Worm (Caenorhabditis elegans) whole organism, L4/young adult: Measurements from ENCODE around the gene sru-20.
"Not testable (repeated sequence)": the region's sequence is repeated elsewhere in the genome, so short reads cannot be mapped to it uniquely, and the experiment has no call there.

Experiments
- W03F9.2 ChIP-seq: fragments of 150-350 bp; optimal IDR thresholded peaks from 2 replicates; lab custom pipeline; 2014; ENCODE audit warnings: missing biosample characterization, missing genetic modification characterization
- dao-5 ChIP-seq: sonication (generic microtip); optimal IDR thresholded peaks from 2 replicates; lab custom pipeline; 2016; ENCODE audit warnings: missing genotype, missing genetic modification characterization, moderate library complexity, missing compliant biosample characterization
- him-1 ChIP-seq: sonication (generic microtip); optimal IDR thresholded peaks from 2 replicates; lab custom pipeline; 2016; ENCODE audit warnings: missing genotype, missing genetic modification reagents, missing genetic modification characterization, missing compliant biosample characterization

The sru-20 gene

DNA sequence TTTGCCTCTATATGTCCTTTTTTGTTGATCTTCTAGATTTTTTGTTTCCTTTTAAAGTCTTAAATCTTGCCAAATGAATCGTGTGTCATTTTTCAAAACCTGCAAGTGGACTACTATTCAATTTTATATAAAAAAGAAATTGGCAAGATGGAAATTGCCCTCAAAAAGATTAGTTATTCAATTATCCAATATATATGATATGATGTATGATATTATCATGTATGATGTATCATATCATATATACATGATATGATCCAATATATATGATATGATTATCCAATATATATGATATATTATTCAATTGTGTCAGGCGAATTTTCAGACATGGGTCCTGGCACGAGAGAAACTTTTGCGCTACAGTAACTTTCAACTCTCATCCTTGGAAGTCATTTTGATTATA lies at the start of gene sru-20:
sru-20 (plus strand) TSS at position 301 of the 400 bp plus-strand sequence.
- TF ChIP-seq him-1 (no peak), W03F9.2 (tag; lab: Kevin White, UChicago) (no peak), dao-5 (no peak)

DNA sequence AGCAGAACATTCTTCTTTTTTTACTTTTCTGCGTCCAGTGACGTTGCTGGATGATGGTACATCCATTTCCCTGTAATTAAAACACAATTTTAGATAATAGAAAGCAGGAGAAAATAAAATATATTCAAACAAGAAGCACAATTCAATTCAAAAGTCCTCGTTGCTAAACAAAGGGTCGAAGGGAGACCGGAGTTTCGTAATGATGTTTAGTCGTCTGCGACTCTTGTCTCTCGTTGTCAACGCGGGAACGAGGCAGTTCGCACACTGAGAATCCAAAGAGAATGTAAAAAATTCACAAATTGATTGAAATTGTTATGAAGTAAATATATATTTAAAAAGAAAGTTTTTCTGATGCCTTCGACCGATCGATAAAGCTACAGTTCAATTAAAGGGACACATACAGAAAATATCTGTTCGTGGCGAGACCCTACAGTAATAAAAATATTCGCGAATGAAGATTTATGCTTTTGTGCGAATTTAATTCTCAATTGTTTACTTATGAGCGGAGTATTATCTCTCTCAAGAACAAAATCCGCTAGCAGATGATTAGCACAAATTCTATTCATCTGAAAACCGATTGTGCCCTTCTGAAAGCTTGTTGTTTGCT lies 44.0 kb upstream of the sru-20 start, which contains the start of gene dpy-26:
dpy-26 (minus strand) TSS at position 111 of the 607 bp plus-strand sequence.
- no peak for TF ChIP-seq him-1
- TF ChIP-seq W03F9.2 (tag; lab: Kevin White, UChicago), result peak; percentile 7

DNA sequence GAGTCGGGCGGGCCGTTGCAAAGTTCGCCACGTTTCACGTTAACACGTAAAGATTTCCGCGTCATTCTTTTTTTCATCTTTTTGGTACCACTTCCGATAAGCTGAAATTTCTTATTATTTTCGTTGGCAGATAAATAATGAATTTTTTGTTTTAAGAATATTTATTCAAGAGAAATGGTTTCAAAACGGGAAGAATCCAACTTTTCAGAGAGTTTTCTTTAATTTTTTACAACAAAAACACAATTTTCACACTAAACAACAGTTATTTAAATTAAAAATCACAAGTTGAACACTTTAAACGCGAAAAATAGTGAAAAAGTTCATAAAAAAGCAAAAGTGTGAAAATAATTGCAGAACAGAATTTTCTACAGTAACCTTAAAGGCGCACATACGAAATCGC lies 41.2 kb upstream of the sru-20 start, which contains the start of gene spe-44:
spe-44 (minus strand) TSS at position 101 of the 400 bp plus-strand sequence.
- no peak for TF ChIP-seq him-1
- TF ChIP-seq W03F9.2 (tag; lab: Kevin White, UChicago), result no peak

DNA sequence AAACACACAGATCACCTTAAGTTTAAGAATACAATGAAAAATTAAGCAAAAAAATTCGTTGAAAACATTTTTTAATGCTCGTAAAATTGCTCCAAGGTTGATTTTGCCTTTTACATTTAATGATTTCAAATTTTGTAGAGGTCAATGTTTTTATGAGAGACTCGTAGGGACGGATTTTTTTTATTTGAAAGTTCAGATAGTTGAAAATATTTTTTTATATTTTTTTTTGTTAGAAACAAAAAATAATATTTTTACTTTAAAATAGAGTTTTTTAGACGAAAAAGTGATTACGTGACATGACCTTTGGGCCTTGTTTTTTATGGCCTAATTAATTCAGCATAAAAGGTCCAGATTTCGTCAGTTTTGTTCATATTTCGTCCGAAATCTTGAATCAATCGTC lies 40.5 kb upstream of the sru-20 start, which contains the start of gene smz-1:
smz-1 (plus strand) TSS at position 301 of the 400 bp plus-strand sequence.
- no peak for TF ChIP-seq him-1
- TF ChIP-seq W03F9.2 (tag; lab: Kevin White, UChicago), result no peak

DNA sequence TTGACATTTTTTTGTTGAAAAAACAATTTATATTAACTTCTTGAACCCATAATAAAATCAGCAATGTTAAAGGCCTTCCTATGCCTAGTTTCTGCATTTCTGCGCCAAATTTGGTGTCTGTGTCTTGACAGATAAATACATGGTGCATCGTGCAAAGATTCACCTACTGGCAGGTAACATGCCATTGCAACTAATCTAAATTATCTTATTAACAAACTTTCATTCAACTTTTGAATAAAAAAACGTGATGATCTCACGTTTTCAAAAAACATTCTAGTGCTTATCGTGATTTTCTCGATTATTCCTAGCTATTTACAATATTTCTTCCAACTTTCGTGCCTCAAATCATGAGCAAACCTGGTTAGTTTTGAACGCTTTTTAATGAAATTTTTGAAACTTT lies 38.7 kb upstream of the sru-20 start, which contains the start of gene C25G4.7:
C25G4.7 (plus strand) TSS at position 301 of the 400 bp plus-strand sequence.
- no peak for TF ChIP-seq him-1
- no peak for TF ChIP-seq W03F9.2 (tag; lab: Kevin White, UChicago)
- no peak for TF ChIP-seq dao-5

DNA sequence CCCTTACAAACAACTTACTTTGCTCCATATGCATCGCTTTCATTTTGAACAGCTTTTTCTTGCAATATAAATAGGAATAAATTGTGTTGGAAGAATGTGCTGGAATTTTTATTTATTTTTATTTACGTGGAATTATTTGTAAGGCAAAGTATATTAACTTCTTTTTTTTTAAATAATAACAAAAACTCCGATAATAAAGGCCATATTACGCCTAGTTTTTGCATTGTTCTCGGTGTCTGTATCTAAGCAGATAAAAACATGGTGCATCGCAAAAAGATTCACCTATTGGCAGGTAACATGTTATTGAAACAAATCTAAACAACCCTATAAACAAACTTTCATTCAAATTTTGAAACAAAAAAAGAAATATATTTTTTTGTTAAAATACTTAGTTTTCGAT lies 31.9 kb upstream of the sru-20 start, which contains the start of gene C25G4.8:
C25G4.8 (minus strand) TSS at position 101 of the 400 bp plus-strand sequence.
- TF ChIP-seq dao-5 (no peak), W03F9.2 (tag; lab: Kevin White, UChicago) (no peak), him-1 (no peak)

DNA sequence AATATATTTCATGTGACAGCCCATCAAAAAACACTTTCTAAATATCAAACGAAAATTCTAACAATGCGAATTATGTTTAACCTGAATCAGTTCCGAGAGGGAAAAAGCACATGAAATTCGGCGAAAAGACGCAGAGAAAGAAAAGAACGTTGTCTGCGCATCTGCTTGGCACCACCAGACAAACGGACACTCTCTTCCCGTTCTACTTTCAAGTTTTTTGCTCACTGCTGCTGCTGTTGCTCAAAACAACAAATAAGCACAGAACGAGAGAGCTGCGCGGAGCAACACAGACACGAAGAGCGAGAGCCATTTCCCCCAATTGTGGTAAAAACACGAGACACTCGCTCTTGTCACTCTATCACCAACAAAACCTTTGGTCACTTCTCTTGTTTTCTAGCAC lies 30.5 kb upstream of the sru-20 start:
- no peak for TF ChIP-seq W03F9.2 (tag; lab: Kevin White, UChicago)
- no peak for TF ChIP-seq dao-5
- no peak for TF ChIP-seq him-1

DNA sequence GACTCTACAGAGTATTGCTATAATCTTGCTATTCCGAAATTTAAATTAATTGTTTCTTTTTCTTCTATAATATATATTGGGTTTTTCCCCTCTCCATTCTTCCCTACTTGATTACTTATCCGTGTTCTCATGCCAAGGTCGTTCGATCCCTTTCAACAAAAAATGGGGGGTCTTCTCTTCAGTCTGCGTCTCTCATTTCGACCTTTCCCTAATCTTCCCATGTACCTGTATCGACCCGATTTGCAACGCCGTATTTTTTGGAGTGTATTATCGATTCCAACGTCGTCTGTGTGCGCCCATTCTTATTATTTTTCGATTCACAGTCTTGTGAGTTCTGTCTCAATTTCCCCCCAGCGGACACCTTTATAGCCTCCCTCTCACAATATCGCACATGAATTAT lies 27.5 kb upstream of the sru-20 start:
- TF ChIP-seq W03F9.2 (tag; lab: Kevin White, UChicago), result no peak
- no peak for TF ChIP-seq him-1
- no peak for TF ChIP-seq dao-5

DNA sequence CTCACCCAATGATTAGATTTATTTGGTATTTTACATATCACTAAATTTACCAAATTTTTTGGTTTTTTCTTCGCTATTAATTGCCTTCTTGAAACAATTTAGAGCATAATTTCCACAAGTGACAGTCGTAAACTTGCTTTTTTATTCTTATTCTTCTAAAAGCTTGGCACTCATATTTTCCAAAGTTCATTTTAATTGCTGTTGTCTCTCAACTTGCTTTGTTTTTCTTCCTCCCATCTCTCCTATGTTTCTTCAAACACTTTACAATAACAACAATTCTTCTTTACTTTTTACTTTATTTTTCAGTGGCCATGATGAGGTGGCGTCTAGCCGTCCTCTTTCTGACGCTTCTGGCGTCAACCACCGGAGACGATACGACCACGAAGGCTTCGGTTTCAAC lies 26.9 kb upstream of the sru-20 start, which contains the start of gene igdb-2:
igdb-2 (plus strand) TSS at position 301 of the 400 bp plus-strand sequence.
- TF ChIP-seq W03F9.2 (tag; lab: Kevin White, UChicago) (no peak), dao-5 (no peak), him-1 (no peak)

DNA sequence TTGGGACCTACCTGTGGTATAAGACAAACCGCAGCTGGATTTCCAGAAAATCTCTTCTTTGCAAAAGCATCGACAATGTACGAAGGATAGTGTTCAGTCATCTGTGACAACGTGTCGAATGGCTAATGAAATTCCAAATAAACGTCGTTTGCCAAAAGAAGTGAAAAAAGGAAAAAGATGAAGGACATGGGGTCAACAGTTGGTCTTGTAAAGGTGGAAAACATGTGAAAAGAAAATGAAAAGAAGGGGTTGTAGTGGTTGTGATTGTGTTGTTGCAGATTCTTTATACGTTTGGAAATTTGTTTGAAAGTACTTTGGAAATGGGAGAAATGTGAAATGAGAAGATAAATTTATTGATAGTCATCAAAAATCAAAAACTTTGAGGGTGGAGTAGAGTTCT lies 18.4 kb upstream of the sru-20 start, which contains the start of gene T04A11.1:
T04A11.1 (minus strand) TSS at position 101 of the 400 bp plus-strand sequence.
- TF ChIP-seq him-1; dao-5; W03F9.2 (tag; lab: Kevin White, UChicago): not testable (repeated sequence)

DNA sequence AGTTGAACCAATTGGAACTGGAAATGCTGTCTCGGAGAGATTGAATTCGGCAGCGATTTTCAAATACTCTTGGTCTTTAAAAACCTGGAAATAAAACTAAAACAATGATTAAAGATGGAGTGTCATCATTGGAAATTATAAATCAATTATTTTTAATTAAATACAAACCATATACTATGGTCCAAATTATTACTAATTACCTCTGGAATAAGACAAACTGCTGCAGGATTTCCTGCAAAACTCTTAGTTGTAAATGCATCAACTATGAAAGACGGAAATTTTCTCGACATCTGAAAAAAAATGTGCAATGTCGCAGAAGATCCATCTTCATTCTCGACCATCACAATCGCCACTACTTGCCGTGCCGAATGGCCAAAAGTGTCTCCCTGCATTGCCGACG lies 16.6 kb upstream of the sru-20 start, which contains the start of gene igdb-1:
igdb-1 (plus strand) TSS at position 301 of the 400 bp plus-strand sequence.
- TF ChIP-seq dao-5; W03F9.2 (tag; lab: Kevin White, UChicago); him-1: not testable (repeated sequence)

DNA sequence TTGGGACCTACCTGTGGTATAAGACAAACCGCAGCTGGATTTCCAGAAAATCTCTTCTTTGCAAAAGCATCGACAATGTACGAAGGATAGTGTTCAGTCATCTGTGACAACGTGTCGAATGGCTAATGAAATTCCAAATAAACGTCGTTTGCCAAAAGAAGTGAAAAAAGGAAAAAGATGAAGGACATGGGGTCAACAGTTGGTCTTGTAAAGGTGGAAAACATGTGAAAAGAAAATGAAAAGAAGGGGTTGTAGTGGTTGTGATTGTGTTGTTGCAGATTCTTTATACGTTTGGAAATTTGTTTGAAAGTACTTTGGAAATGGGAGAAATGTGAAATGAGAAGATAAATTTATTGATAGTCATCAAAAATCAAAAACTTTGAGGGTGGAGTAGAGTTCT lies 10.8 kb upstream of the sru-20 start, which contains the start of gene T04A11.4:
T04A11.4 (minus strand) TSS at position 101 of the 400 bp plus-strand sequence.
- not testable (repeated sequence) for TF ChIP-seq W03F9.2 (tag; lab: Kevin White, UChicago); him-1; dao-5

DNA sequence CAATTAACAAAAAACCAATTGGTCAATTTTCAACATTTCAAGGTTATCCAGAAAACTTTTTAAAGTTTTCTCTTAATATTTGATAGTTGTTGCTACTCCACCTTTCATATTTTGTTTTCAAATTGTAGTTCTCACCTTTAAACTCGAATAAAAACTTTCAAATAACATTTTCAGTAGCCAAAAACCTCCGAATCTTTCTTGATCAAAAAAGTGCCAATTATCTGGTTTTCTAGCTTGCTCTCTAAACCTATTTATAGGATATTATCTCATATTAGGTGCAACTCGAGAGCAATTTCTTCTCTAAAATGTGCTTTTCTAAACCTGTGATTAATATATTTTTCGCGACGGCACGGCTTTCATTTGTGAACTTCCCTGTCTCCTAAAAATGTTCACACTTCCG lies 8.1 kb upstream of the sru-20 start, which contains the start of gene sru-26:
sru-26 (plus strand) TSS at position 301 of the 400 bp plus-strand sequence.
- TF ChIP-seq him-1, result no peak
- TF ChIP-seq dao-5, result no peak
- TF ChIP-seq W03F9.2 (tag; lab: Kevin White, UChicago), result no peak

DNA sequence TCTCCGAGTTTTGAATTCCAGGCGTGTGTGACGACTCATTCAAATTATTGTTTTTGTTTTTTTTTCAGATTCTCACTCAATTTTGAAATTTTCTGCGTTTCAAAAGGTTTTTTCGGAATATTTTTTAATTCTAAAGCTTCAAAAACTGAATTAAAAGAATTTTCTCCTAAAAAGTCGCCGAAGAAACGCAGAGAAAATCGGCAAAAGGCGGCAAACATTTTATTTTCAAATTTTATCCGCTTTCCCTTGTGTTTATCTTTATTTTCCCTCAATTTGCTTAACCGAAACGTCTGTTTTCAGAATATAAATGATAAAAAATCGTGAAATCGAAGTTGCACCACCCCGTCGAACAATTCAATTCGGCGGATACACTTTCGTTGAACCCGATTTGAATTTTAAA lies 4.8 kb upstream of the sru-20 start, which contains the start of gene him-6:
him-6 (plus strand) TSS at position 301 of the 400 bp plus-strand sequence.
- TF ChIP-seq dao-5 (no peak), him-1 (no peak), W03F9.2 (tag; lab: Kevin White, UChicago) (no peak)

DNA sequence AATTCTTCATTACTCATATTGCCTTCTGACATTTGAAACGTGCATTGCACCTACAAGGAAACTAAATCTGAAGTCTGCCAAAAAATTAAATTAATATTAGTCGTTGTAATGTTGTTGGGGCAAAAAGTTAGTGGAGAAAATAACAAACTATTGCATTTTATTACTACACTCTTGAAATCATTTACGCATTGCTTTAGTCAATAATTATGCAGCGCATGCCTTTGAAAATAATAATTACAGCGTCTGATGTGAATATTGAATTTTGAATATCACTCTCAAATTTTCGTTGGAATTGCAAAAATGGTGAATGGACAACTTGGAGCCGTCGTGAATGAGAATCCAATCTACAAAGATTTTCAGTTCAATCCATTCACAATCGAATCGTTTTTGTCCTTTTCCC lies 2.9 kb downstream of the sru-20 start, which contains the start of gene sru-19:
sru-19 (plus strand) TSS at position 301 of the 400 bp plus-strand sequence.
- TF ChIP-seq him-1 (no peak), dao-5 (no peak), W03F9.2 (tag; lab: Kevin White, UChicago) (no peak)
